Worm (Caenorhabditis elegans): ENCODE data around the gene ift-81.

ce11 chrX:5268062-5268461, 30.3 kb upstream of the ift-81 start:
- TF ChIP-seq W03F9.2 (tag; optimal IDR thresholded peaks at IDR 0.05) (no peak), him-1 (tag; optimal IDR thresholded peaks at IDR 0.05) (no peak), dao-5 (tag; optimal IDR thresholded peaks at IDR 0.05) (no peak)
